Fruit fly (Drosophila melanogaster): ENCODE results near the gene RpL30.

The RpL30 gene

DNA sequence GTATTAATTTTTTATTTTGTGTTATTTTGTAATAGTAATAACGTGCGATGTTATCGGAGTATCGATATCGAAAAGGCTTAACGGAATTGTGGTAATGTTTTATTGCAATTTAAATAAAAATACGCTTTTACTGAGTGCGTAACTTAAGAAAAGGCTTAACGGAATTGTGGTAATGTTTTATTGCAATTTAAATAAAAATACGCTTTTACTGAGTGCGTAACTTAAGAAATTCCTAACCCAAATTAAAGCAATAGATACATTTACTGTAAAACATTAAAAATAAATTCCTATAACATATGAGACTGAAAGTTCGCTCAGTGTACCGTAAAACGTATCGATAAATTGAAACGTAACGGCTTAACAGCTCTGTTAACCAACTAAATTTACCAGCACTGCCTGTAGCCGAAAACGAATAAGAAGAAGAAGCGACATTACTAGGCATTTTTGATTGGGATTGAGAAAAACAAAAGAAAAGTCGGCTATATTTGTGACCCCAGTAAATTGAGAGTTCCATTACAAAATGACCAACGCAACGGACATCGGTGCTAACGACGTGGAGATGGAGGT, 42.5 kb upstream of the RpL30 start, which contains the start of gene Rpn3 (continued):
- TF ChIP-seq CG12299 (tag; optimal IDR thresholded peaks at IDR 0.05) (peak; percentile 68), CG13123 (GFP tag; optimal IDR thresholded peaks at IDR 0.05) (peak; percentile 68), caup (GFP tag; optimal IDR thresholded peaks at IDR 0.05; ENCODE audit: severe bottlenecking) (peak; percentile 73), CG2678 (tag; optimal IDR thresholded peaks at IDR 0.05) (peak; percentile 83), dmrt11E (tag; optimal IDR thresholded peaks at IDR 0.05) (peak; percentile 82), ro (GFP tag; IDR thresholded peaks at IDR 0.05) (peak; percentile 69), Ets65A (GFP tag) (peak; percentile 93), ftz-f1 (GFP tag; optimal IDR thresholded peaks at IDR 0.05) (no peak), TFAM (GFP tag; optimal IDR thresholded peaks at IDR 0.05) (peak; percentile 32), amos (GFP tag; IDR thresholded peaks at IDR 0.05; ENCODE audit: partially characterized antibody) (peak; percentile 38; the same call in 1 of the 2 replicates), sna (GFP tag; IDR thresholded peaks at IDR 0.05; ENCODE audit: partially characterized antibody) (peak; percentile 68; the same call in 1 of the 2 replicates), CG11085 (GFP tag; IDR thresholded peaks at IDR 0.05) (peak; percentile 69; the same call in 1 of the 2 replicates), CG3407 (GFP tag; optimal IDR thresholded peaks at IDR 0.05) (peak; percentile 69), zfh2 (GFP tag; optimal IDR thresholded peaks at IDR 0.05) (peak; percentile 77), CG4404 (GFP tag; IDR thresholded peaks at IDR 0.05) (peak; percentile 60), corto (GFP tag; optimal IDR thresholded peaks at IDR 0.05) (no peak), Drgx (GFP tag; IDR thresholded peaks at IDR 0.05) (peak; percentile 73), CG9817 (tag; optimal IDR thresholded peaks at IDR 0.05) (peak; percentile 67), CG2116 (GFP tag; optimal IDR thresholded peaks at IDR 0.05) (peak; percentile 75), ci (GFP tag; IDR thresholded peaks at IDR 0.05) (peak; percentile 89), CG4707 (GFP tag; optimal IDR thresholded peaks at IDR 0.05) (no peak), nmo (GFP tag; optimal IDR thresholded peaks at IDR 0.05) (peak; percentile 87), CG31365 (tag; optimal IDR thresholded peaks at IDR 0.05) (no peak), CG2889 (GFP tag; IDR thresholded peaks at IDR 0.05) (peak; percentile 82), sqz (GFP tag; optimal IDR thresholded peaks at IDR 0.05) (no peak), onecut (GFP tag; IDR thresholded peaks at IDR 0.05) (peak; percentile 60), abd-A (tag; optimal IDR thresholded peaks at IDR 0.05) (no peak), prd (optimal IDR thresholded peaks at IDR 0.05) (no peak), prd (GFP tag; IDR thresholded peaks at IDR 0.05) (peak; percentile 92), dati (GFP tag; IDR thresholded peaks at IDR 0.05) (peak; percentile 65), CG2712 (tag; optimal IDR thresholded peaks at IDR 0.05) (peak; percentile 89), fd64A (GFP tag; optimal IDR thresholded peaks at IDR 0.05) (no peak), H15 (GFP tag; IDR thresholded peaks at IDR 0.05) (peak; percentile 87), her (GFP tag; optimal IDR thresholded peaks at IDR 0.05) (peak; percentile 62), Adf1 (GFP tag; IDR thresholded peaks at IDR 0.05) (peak; percentile 59), CG7928 (GFP tag; optimal IDR thresholded peaks at IDR 0.05) (no peak), gro (GFP tag; optimal IDR thresholded peaks at IDR 0.05) (peak; percentile 47), run (tag; optimal IDR thresholded peaks at IDR 0.05) (peak; percentile 20), CG4282 (GFP tag; optimal IDR thresholded peaks at IDR 0.05) (peak; percentile 38), crc (GFP tag; optimal IDR thresholded peaks at IDR 0.05) (peak; percentile 47), jigr1 (GFP tag; IDR thresholded peaks at IDR 0.05) (peak; percentile 51; the same call in 1 of the 3 replicates), CG16815 (GFP tag; optimal IDR thresholded peaks at IDR 0.05) (peak; percentile 68), GATAe (GFP tag; conservative IDR thresholded peaks at IDR 0.05) (0 out of 2 replicates have a peak, but pooled peaks have one; percentile 34), Awh (GFP tag; IDR thresholded peaks at IDR 0.05) (peak; percentile 85), ERR (GFP tag; optimal IDR thresholded peaks at IDR 0.05) (no peak), CG9437 (GFP tag; optimal IDR thresholded peaks at IDR 0.05) (peak; percentile 99), ewg (GFP tag; optimal IDR thresholded peaks at IDR 0.05) (peak; percentile 59), pnt (GFP tag; optimal IDR thresholded peaks at IDR 0.05) (peak; percentile 62), CG32532 (GFP tag; IDR thresholded peaks at IDR 0.05) (peak; percentile 88), Bdp1 (GFP tag; optimal IDR thresholded peaks at IDR 0.05) (peak; percentile 67)

Measured in whole organism, embryonic.